Worm (Caenorhabditis elegans) whole organism, early embryonic: ENCODE results near the gene T24A6.16.
"Not testable (repeated sequence)": the region's sequence is repeated elsewhere in the genome, so short reads cannot be mapped to it uniquely, and the experiment has no call there.

Source experiments
- B0310.2 ChIP-seq: sonication (generic microtip); optimal IDR thresholded peaks from 2 replicates; lab custom pipeline; 2016; ENCODE audit warnings: mild to moderate bottlenecking, missing genetic modification characterization, missing compliant biosample characterization
- F13C5.2 ChIP-seq: sonication (generic microtip); optimal IDR thresholded peaks from 2 replicates; lab custom pipeline; 2017; ENCODE audit warnings: mild to moderate bottlenecking, missing genetic modification characterization, inconsistent platforms, missing compliant biosample characterization
- aly-1 ChIP-seq: sonication (generic microtip); optimal IDR thresholded peaks from 2 replicates; lab custom pipeline; 2016; ENCODE audit warnings: missing genetic modification characterization, missing compliant biosample characterization
- ama-1 ChIP-seq: fragments of 150-350 bp; optimal IDR thresholded peaks from 2 replicates; lab custom pipeline; 2014
- ceh-13 ChIP-seq: fragments of 200-800 bp; sonication (Bioruptor generic); optimal IDR thresholded peaks from 2 replicates; lab custom pipeline; 2018; ENCODE audit warnings: mild to moderate bottlenecking, missing genetic modification characterization, missing compliant biosample characterization
- ceh-36 ChIP-seq: sonication (generic microtip); optimal IDR thresholded peaks from 2 replicates; lab custom pipeline; 2016; ENCODE audit warnings: missing genetic modification characterization, inconsistent platforms, missing compliant biosample characterization
- ets-7 ChIP-seq: sonication (generic microtip); optimal IDR thresholded peaks from 2 replicates; lab custom pipeline; 2016; ENCODE audit warnings: missing genotype, missing genetic modification characterization, missing compliant biosample characterization
- flt-1 ChIP-seq: fragments of 200-800 bp; sonication (Bioruptor generic); IDR thresholded peaks from 2 replicates; pipeline ENCODE4 v1.3.6; 2022; ENCODE audit warnings: missing genetic modification characterization, missing compliant biosample characterization
- hmbx-1 ChIP-seq: sonication (generic microtip); optimal IDR thresholded peaks from 2 replicates; lab custom pipeline; 2016; ENCODE audit warnings: mild to moderate bottlenecking, missing genetic modification characterization, missing compliant biosample characterization
- hmg-4 ChIP-seq: fragments of 200-800 bp; sonication (Bioruptor generic); optimal IDR thresholded peaks from 2 replicates; lab custom pipeline; 2018; ENCODE audit warnings: mild to moderate bottlenecking, missing genetic modification characterization, missing compliant biosample characterization
- hnd-1 ChIP-seq: sonication (generic microtip); optimal IDR thresholded peaks from 2 replicates; lab custom pipeline; 2016; ENCODE audit warnings: missing genetic modification characterization, missing compliant biosample characterization
- pes-1 ChIP-seq: fragments of 200-800 bp; sonication (Bioruptor generic); IDR thresholded peaks from 2 replicates; pipeline ENCODE4 v1.3.6; 2022; ENCODE audit warnings: missing genetic modification reagents, missing genetic modification characterization, missing compliant biosample characterization
- scrt-1 ChIP-seq: fragments of 200-800 bp; sonication (Bioruptor generic); IDR thresholded peaks from 2 replicates; pipeline ENCODE4 v1.3.6; 2022; ENCODE audit warnings: missing genetic modification characterization, missing compliant biosample characterization
- sea-1 ChIP-seq: fragments of 200-800 bp; sonication (Bioruptor generic); conservative IDR thresholded peaks from 2 replicates; pipeline ENCODE4 v1.3.6; 2022; ENCODE audit warnings: missing genetic modification characterization, missing compliant biosample characterization
- tbx-11 ChIP-seq: fragments of 200-800 bp; sonication (Bioruptor generic); IDR thresholded peaks from 2 replicates; pipeline ENCODE4 v1.3.6; 2022; ENCODE audit warnings: missing genetic modification characterization, missing compliant biosample characterization
- tbx-37 ChIP-seq: fragments of 200-800 bp; sonication (Bioruptor generic); conservative IDR thresholded peaks from 2 replicates; pipeline ENCODE4 v1.3.6; 2022; ENCODE audit warnings: missing genetic modification reagents, missing genetic modification characterization, missing compliant biosample characterization
- tra-4 ChIP-seq: sonication (generic microtip); optimal IDR thresholded peaks from 2 replicates; lab custom pipeline; 2017; ENCODE audit warnings: missing genetic modification characterization, missing compliant biosample characterization

Gene T24A6.16

ce11 chrV:3562824-3563223, at the start of gene T24A6.16:
TSS of gene T24A6.16 (minus strand) at chrV:3562924.
- TF ChIP-seq B0310.2 (tag; lab: Kevin White, UChicago); hmg-4 (GFP tag; lab: Kevin White, UChicago); F13C5.2 (tag; lab: Kevin White, UChicago): not testable (repeated sequence)

- TF ChIP-seq hmg-4 (GFP tag; lab: Kevin White, UChicago) (no peak), aly-1 (tag; lab: Kevin White, UChicago) (no peak), ceh-36 (tag; lab: Kevin White, UChicago) (no peak), hnd-1 (tag; lab: Kevin White, UChicago) (no peak), B0310.2 (tag; lab: Kevin White, UChicago) (no peak), pes-1 (no peak), ama-1 (lab: Kevin White, UChicago) (no peak), flt-1 (GFP tag; lab: Robert Waterston, UW) (no peak), tbx-11 (GFP tag; lab: Robert Waterston, UW) (no peak), sea-1 (GFP tag; lab: Robert Waterston, UW) (no peak), tra-4 (tag; lab: Kevin White, UChicago) (no peak), F13C5.2 (tag; lab: Kevin White, UChicago) (no peak), tbx-37 (GFP tag; lab: Robert Waterston, UW) (no peak), ets-7 (tag; lab: Kevin White, UChicago) (no peak), scrt-1 (GFP tag; lab: Robert Waterston, UW) (no peak)
Observed at ce11 chrV:3611654-3612053, 48.9 kb upstream of the T24A6.16 start, which contains the start of gene T22F3.10. TSS of gene T22F3.10 (minus strand) at chrV:3611754.

DNA sequence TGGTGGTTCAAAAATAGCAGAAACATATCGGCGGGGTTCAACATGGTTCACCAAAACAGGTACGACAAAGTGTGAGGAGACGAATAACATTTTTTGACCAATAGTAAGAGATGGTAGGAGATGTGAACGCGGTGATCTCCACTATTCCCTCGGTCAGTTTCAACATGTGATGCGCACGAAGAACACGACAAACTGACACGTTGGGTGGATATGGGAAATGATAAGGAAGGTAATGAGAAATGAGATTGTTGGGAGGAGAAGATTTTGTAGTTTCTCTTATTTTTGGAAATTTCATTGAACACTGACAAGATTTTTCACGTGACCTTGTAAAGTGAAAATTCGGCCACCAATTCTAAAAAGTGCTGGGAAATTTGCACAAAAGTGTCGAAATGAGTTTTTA, 48.0 kb upstream of the T24A6.16 start:
- no peak for TF ChIP-seq tbx-37 (GFP tag; lab: Robert Waterston, UW)
- TF ChIP-seq hnd-1 (tag; lab: Kevin White, UChicago), result no peak
- TF ChIP-seq scrt-1 (GFP tag; lab: Robert Waterston, UW), result no peak
- TF ChIP-seq ama-1 (lab: Kevin White, UChicago), result no peak
- TF ChIP-seq B0310.2 (tag; lab: Kevin White, UChicago), result no peak

- TF ChIP-seq tbx-37 (GFP tag; lab: Robert Waterston, UW) (no peak), ama-1 (lab: Kevin White, UChicago) (no peak), ceh-36 (tag; lab: Kevin White, UChicago) (no peak), sea-1 (GFP tag; lab: Robert Waterston, UW) (no peak), F13C5.2 (tag; lab: Kevin White, UChicago) (no peak), scrt-1 (GFP tag; lab: Robert Waterston, UW) (no peak), ceh-13 (GFP tag; lab: Kevin White, UChicago) (no peak), aly-1 (tag; lab: Kevin White, UChicago) (no peak), flt-1 (GFP tag; lab: Robert Waterston, UW) (no peak), hnd-1 (tag; lab: Kevin White, UChicago) (no peak), tbx-11 (GFP tag; lab: Robert Waterston, UW) (no peak), B0310.2 (tag; lab: Kevin White, UChicago) (no peak), tra-4 (tag; lab: Kevin White, UChicago) (no peak), hmg-4 (GFP tag; lab: Kevin White, UChicago) (no peak), hmbx-1 (no peak), pes-1 (no peak), ets-7 (tag; lab: Kevin White, UChicago) (no peak)
Observed at ce11 chrV:3606391-3606790, 43.7 kb upstream of the T24A6.16 start.

DNA sequence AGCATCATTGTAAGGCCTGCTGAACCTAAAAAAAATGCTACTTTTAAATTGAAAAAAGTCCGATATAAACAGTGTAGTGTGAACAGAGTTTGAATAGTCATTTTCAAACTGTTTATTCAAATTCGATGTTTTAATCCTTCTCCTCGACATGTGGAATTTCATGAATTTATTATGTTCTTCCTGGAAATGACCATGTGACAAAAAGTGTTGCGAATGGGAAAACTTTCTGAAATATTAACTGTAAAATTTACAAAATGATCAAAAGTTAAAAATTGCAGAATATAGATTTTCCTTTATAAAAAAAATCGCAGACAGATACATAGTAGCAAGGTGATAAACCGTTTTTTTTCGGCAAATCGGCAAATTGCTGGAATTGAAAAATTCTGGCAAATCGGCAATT, 42.6 kb upstream of the T24A6.16 start, which contains the start of gene T22F3.8:
TSS of gene T22F3.8 (minus strand) at position 101 of the 400 bp plus-strand sequence.
- TF ChIP-seq aly-1 (tag; lab: Kevin White, UChicago), result no peak
- TF ChIP-seq hnd-1 (tag; lab: Kevin White, UChicago), result no peak
- TF ChIP-seq sea-1 (GFP tag; lab: Robert Waterston, UW), result no peak
- no peak for TF ChIP-seq tbx-11 (GFP tag; lab: Robert Waterston, UW)
- no peak for TF ChIP-seq F13C5.2 (tag; lab: Kevin White, UChicago)
- TF ChIP-seq ets-7 (tag; lab: Kevin White, UChicago), result no peak

DNA sequence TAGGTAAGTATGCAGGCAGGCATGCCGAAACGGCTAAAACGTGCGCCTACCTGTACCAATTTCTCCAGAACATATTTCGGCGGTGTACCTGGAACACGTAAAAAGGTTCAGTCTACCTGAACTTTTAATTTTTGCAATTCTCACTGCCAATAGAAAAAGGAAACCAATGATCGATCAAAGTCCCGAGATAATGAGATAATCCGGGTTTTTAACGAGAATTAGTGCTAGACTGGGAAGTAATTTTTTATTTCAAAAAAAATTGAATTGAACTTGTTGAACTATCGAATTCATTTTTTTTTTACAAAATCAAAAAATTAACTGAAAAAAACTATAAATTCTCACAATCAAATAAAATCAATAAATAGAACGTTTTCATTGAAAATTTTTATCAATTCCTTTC, 37.8 kb upstream of the T24A6.16 start, which contains the start of gene T22F3.7:
TSS of gene T22F3.7 (minus strand) at position 101 of the 400 bp plus-strand sequence.
- no peak for TF ChIP-seq flt-1 (GFP tag; lab: Robert Waterston, UW)
- TF ChIP-seq hmg-4 (GFP tag; lab: Kevin White, UChicago), result no peak
- TF ChIP-seq hnd-1 (tag; lab: Kevin White, UChicago), result no peak
- no peak for TF ChIP-seq B0310.2 (tag; lab: Kevin White, UChicago)
- no peak for TF ChIP-seq tbx-37 (GFP tag; lab: Robert Waterston, UW)
- TF ChIP-seq ama-1 (lab: Kevin White, UChicago), result no peak
- no peak for TF ChIP-seq ets-7 (tag; lab: Kevin White, UChicago)
- no peak for TF ChIP-seq tra-4 (tag; lab: Kevin White, UChicago)
- TF ChIP-seq sea-1 (GFP tag; lab: Robert Waterston, UW), result no peak
- TF ChIP-seq ceh-36 (tag; lab: Kevin White, UChicago), result no peak
- TF ChIP-seq aly-1 (tag; lab: Kevin White, UChicago), result no peak

- TF ChIP-seq ets-7 (tag; lab: Kevin White, UChicago); tbx-37 (GFP tag; lab: Robert Waterston, UW); hnd-1 (tag; lab: Kevin White, UChicago): not testable (repeated sequence)
Observed at ce11 chrV:3597052-3597451, 34.3 kb upstream of the T24A6.16 start, which contains the start of gene srh-212. TSS of gene srh-212 (minus strand) at chrV:3597152.
